Fruit fly (Drosophila melanogaster) whole organism, embryonic: ENCODE data around the gene HERC2.

Experiments used
- Aef1 ChIP-seq: fragments of 200-800 bp; sonication (Bioruptor generic); IDR thresholded peaks from 3 replicates; pipeline ENCODE4 v1.3.6; 2022; ENCODE audit warnings: missing biosample characterization, missing genetic modification characterization
- Asciz ChIP-seq: fragments of 200-800 bp; sonication (Bioruptor generic); optimal IDR thresholded peaks from 2 replicates; lab custom pipeline; 2017; ENCODE audit warnings: missing biosample characterization, mild to moderate bottlenecking, missing genetic modification characterization, missing genetic modification reagents
- Blimp-1 ChIP-seq: fragments of 200-800 bp; sonication (Bioruptor generic); optimal IDR thresholded peaks from 3 replicates; lab custom pipeline; 2018; ENCODE audit warnings: missing biosample characterization, missing genetic modification characterization, mild to moderate bottlenecking, moderate library complexity, missing genetic modification reagents
- CG12104 ChIP-seq: fragments of 200-800 bp; sonication (Bioruptor generic); optimal IDR thresholded peaks from 3 replicates; lab custom pipeline; 2016; ENCODE audit warnings: missing biosample characterization, missing genetic modification characterization
- CG12219 ChIP-seq: fragments of 200-800 bp; sonication (Bioruptor generic); optimal IDR thresholded peaks from 3 replicates; lab custom pipeline; 2018; ENCODE audit warnings: missing biosample characterization, mild to moderate bottlenecking, missing genetic modification characterization
- CG12744 ChIP-seq: fragments of 200-800 bp; sonication (Bioruptor generic); optimal IDR thresholded peaks from 2 replicates; lab custom pipeline; 2016; ENCODE audit warnings: missing biosample characterization, missing genetic modification characterization
- CG12942 ChIP-seq: fragments of 200-800 bp; sonication (Bioruptor generic); optimal IDR thresholded peaks from 3 replicates; lab custom pipeline; 2016; ENCODE audit warnings: missing biosample characterization, missing genetic modification characterization
- CG13894 ChIP-seq: fragments of 200-800 bp; sonication (Bioruptor generic); optimal IDR thresholded peaks from 3 replicates; lab custom pipeline; 2018; ENCODE audit warnings: missing biosample characterization, mild to moderate bottlenecking, missing genetic modification characterization, moderate library complexity
- CG14667 ChIP-seq: fragments of 200-800 bp; sonication (Bioruptor generic); IDR thresholded peaks from 2 replicates; pipeline ENCODE4 v1.3.6; 2022; ENCODE audit warnings: missing biosample characterization, missing genetic modification characterization
- CG14860 ChIP-seq: fragments of 200-800 bp; sonication (Bioruptor generic); IDR thresholded peaks from 3 replicates; pipeline ENCODE4 v1.3.6; 2022; ENCODE audit warnings: missing biosample characterization, missing genetic modification characterization; ENCODE audit not compliant: partially characterized antibody
- CG1602 ChIP-seq: fragments of 200-800 bp; sonication (Bioruptor generic); optimal IDR thresholded peaks from 3 replicates; lab custom pipeline; 2016; ENCODE audit warnings: missing biosample characterization, missing genetic modification characterization
- CG1647 ChIP-seq: fragments of 200-800 bp; sonication (Bioruptor generic); optimal IDR thresholded peaks from 3 replicates; lab custom pipeline; 2016; ENCODE audit warnings: missing biosample characterization, missing genetic modification characterization
- CG17361 ChIP-seq: fragments of 200-800 bp; sonication (Bioruptor generic); IDR thresholded peaks from 3 replicates; pipeline ENCODE4 v1.3.6; 2022; ENCODE audit warnings: missing biosample characterization, missing genetic modification characterization
- CG17829 ChIP-seq: fragments of 200-800 bp; optimal IDR thresholded peaks from 2 replicates; lab custom pipeline; 2019; ENCODE audit warnings: missing biosample characterization, mild to moderate bottlenecking, missing genetic modification characterization, moderate library complexity
- CG32772 ChIP-seq: fragments of 200-800 bp; sonication (Bioruptor generic); IDR thresholded peaks from 2 replicates; pipeline ENCODE4 v1.3.6; 2022; ENCODE audit warnings: missing biosample characterization, missing genetic modification characterization
- CG3281 ChIP-seq: fragments of 200-800 bp; sonication (Bioruptor generic); optimal IDR thresholded peaks from 3 replicates; lab custom pipeline; 2017; ENCODE audit warnings: missing biosample characterization, mild to moderate bottlenecking, missing genetic modification characterization
- CG4404 ChIP-seq: fragments of 200-800 bp; sonication (Bioruptor generic); IDR thresholded peaks from 2 replicates; pipeline ENCODE4 v1.3.6; 2022; ENCODE audit warnings: missing biosample characterization, missing genetic modification characterization
- CG7745 ChIP-seq: fragments of 200-800 bp; sonication (Bioruptor generic); optimal IDR thresholded peaks from 2 replicates; lab custom pipeline; 2018; ENCODE audit warnings: missing biosample characterization, mild to moderate bottlenecking, missing genetic modification characterization, moderate library complexity
- CG8388 ChIP-seq: fragments of 200-800 bp; sonication (Bioruptor generic); optimal IDR thresholded peaks from 2 replicates; lab custom pipeline; 2019; ENCODE audit warnings: missing biosample characterization, mild to moderate bottlenecking, missing genetic modification characterization, moderate library complexity
- CG9727 ChIP-seq: fragments of 200-800 bp; sonication (Bioruptor generic); optimal IDR thresholded peaks from 3 replicates; lab custom pipeline; 2017; ENCODE audit warnings: missing biosample characterization, mild to moderate bottlenecking, missing genetic modification characterization
- Chrac-16 ChIP-seq: fragments of 200-800 bp; sonication (Bioruptor generic); optimal IDR thresholded peaks from 3 replicates; lab custom pipeline; 2016; ENCODE audit warnings: missing biosample characterization, missing genetic modification characterization
- CkIIα-i1 ChIP-seq: fragments of 200-800 bp; sonication (Bioruptor generic); IDR thresholded peaks from 2 replicates; pipeline ENCODE4 v1.3.6; 2022; ENCODE audit warnings: missing biosample characterization, missing genetic modification characterization
- D ChIP-seq, 2 experiments: fragments of 200-800 bp in 1 of 2; fragments of >200 bp in 1 of 2; sonication (Bioruptor generic) in 1 of 2; optimal IDR thresholded peaks; 2 replicates in 1 of 2; 3 replicates in 1 of 2; lab custom pipeline; 2017; ENCODE audit warnings: mild to moderate bottlenecking in 1 of 2, missing biosample characterization in 1 of 2, missing genetic modification characterization in 1 of 2, missing genetic modification reagents in 1 of 2
- Ets97D ChIP-seq: fragments of 200-800 bp; sonication (Bioruptor generic); optimal IDR thresholded peaks from 3 replicates; lab custom pipeline; 2016; ENCODE audit warnings: missing biosample characterization, missing genetic modification characterization
- HHEX ChIP-seq: fragments of 200-800 bp; sonication (Bioruptor generic); optimal IDR thresholded peaks from 3 replicates; lab custom pipeline; 2017; ENCODE audit warnings: missing biosample characterization, mild to moderate bottlenecking, missing genetic modification characterization, missing genetic modification reagents
- Sry-δ ChIP-seq: fragments of 200-800 bp; sonication (Bioruptor generic); optimal IDR thresholded peaks from 2 replicates; lab custom pipeline; 2016; ENCODE audit warnings: missing biosample characterization, missing genetic modification characterization
- Xrp1 ChIP-seq: fragments of 200-800 bp; sonication (Bioruptor generic); IDR thresholded peaks from 2 replicates; pipeline ENCODE4 v1.3.6; 2022; ENCODE audit warnings: missing biosample characterization, missing genetic modification characterization
- ac ChIP-seq: fragments of 200-800 bp; sonication (Bioruptor generic); optimal IDR thresholded peaks from 3 replicates; lab custom pipeline; 2017; ENCODE audit warnings: missing biosample characterization, mild to moderate bottlenecking, missing genetic modification characterization
- ash1 ChIP-seq: fragments of 200-800 bp; sonication (Bioruptor generic); optimal IDR thresholded peaks from 2 replicates; lab custom pipeline; 2018; ENCODE audit warnings: missing biosample characterization, mild to moderate bottlenecking, missing genetic modification characterization
- az2 ChIP-seq: fragments of 200-800 bp; sonication (Bioruptor generic); optimal IDR thresholded peaks from 3 replicates; lab custom pipeline; 2016; ENCODE audit warnings: missing biosample characterization, missing genetic modification characterization
- bcd ChIP-seq: fragments of 200-800 bp; sonication (Bioruptor generic); optimal IDR thresholded peaks from 2 replicates; lab custom pipeline; 2017; ENCODE audit warnings: missing biosample characterization, mild to moderate bottlenecking, missing genetic modification characterization
- chn ChIP-seq: fragments of 200-800 bp; sonication (Bioruptor generic); optimal IDR thresholded peaks from 2 replicates; lab custom pipeline; 2016; ENCODE audit warnings: missing biosample characterization, missing genetic modification characterization
- ci ChIP-seq: fragments of 200-800 bp; sonication (Bioruptor generic); IDR thresholded peaks from 3 replicates; pipeline ENCODE4 v1.3.6; 2022; ENCODE audit warnings: missing biosample characterization, missing genetic modification characterization
- dan ChIP-seq: fragments of 200-800 bp; sonication (Bioruptor generic); IDR thresholded peaks from 2 replicates; pipeline ENCODE4 v1.3.6; 2022; ENCODE audit warnings: missing biosample characterization, missing genetic modification characterization
- en ChIP-seq: fragments of 200-800 bp; sonication (Bioruptor generic); optimal IDR thresholded peaks from 2 replicates; lab custom pipeline; 2016; ENCODE audit warnings: missing biosample characterization, missing genetic modification characterization
- grau ChIP-seq: fragments of 200-800 bp; optimal IDR thresholded peaks from 3 replicates; lab custom pipeline; 2019; ENCODE audit warnings: missing biosample characterization, mild to moderate bottlenecking, missing genetic modification characterization, moderate library complexity
- gro ChIP-seq: fragments of 200-800 bp; sonication (Bioruptor generic); optimal IDR thresholded peaks from 2 replicates; lab custom pipeline; 2016; ENCODE audit warnings: missing biosample characterization, missing genetic modification characterization
- ham ChIP-seq: fragments of 200-800 bp; sonication (Bioruptor generic); IDR thresholded peaks from 2 replicates; pipeline ENCODE4 v1.3.6; 2022; ENCODE audit warnings: missing biosample characterization, missing genetic modification characterization
- insv ChIP-seq, 2 experiments: fragments of 200-800 bp; sonication (Bioruptor generic); optimal IDR thresholded peaks; 3 replicates each; lab custom pipeline; 2016 to 2018; ENCODE audit warnings: missing biosample characterization in 2 of 2, missing genetic modification characterization in 2 of 2
- lbe ChIP-seq: fragments of 200-800 bp; sonication (Bioruptor generic); optimal IDR thresholded peaks from 2 replicates; lab custom pipeline; 2016; ENCODE audit warnings: missing biosample characterization, mild to moderate bottlenecking, missing genetic modification characterization
- mld ChIP-seq: fragments of 200-800 bp; sonication (Bioruptor generic); IDR thresholded peaks from 3 replicates; pipeline ENCODE4 v1.3.6; 2022; ENCODE audit warnings: missing biosample characterization, missing genetic modification characterization; ENCODE audit not compliant: partially characterized antibody
- p53 ChIP-seq: fragments of 200-800 bp; sonication (Bioruptor generic); optimal IDR thresholded peaks from 2 replicates; lab custom pipeline; 2016; ENCODE audit warnings: missing biosample characterization, missing genetic modification characterization
- pnt ChIP-seq: fragments of 200-800 bp; sonication (Bioruptor generic); optimal IDR thresholded peaks from 3 replicates; lab custom pipeline; 2016; ENCODE audit warnings: missing biosample characterization, missing genetic modification characterization
- sna ChIP-seq: fragments of 200-800 bp; sonication (Bioruptor generic); IDR thresholded peaks from 2 replicates; pipeline ENCODE4 v1.3.6; 2022; ENCODE audit warnings: missing biosample characterization, missing genetic modification characterization; ENCODE audit not compliant: partially characterized antibody
- sr ChIP-seq: fragments of 200-800 bp; sonication (Bioruptor generic); IDR thresholded peaks from 3 replicates; pipeline ENCODE4 v1.3.6; 2022; ENCODE audit warnings: missing biosample characterization, missing genetic modification characterization
- stwl ChIP-seq: fragments of 200-800 bp; sonication (Bioruptor generic); optimal IDR thresholded peaks from 3 replicates; lab custom pipeline; 2018; ENCODE audit warnings: missing biosample characterization, mild to moderate bottlenecking, missing genetic modification characterization, moderate library complexity
- sug ChIP-seq: fragments of 200-800 bp; optimal IDR thresholded peaks from 2 replicates; lab custom pipeline; 2019; ENCODE audit warnings: missing biosample characterization, mild to moderate bottlenecking, missing genetic modification characterization, moderate library complexity
- zfh1 ChIP-seq: fragments of 200-800 bp; sonication (Bioruptor generic); IDR thresholded peaks from 3 replicates; pipeline ENCODE4 v1.3.6; 2022; ENCODE audit warnings: missing biosample characterization, missing genetic modification characterization

HERC2 gene

DNA sequence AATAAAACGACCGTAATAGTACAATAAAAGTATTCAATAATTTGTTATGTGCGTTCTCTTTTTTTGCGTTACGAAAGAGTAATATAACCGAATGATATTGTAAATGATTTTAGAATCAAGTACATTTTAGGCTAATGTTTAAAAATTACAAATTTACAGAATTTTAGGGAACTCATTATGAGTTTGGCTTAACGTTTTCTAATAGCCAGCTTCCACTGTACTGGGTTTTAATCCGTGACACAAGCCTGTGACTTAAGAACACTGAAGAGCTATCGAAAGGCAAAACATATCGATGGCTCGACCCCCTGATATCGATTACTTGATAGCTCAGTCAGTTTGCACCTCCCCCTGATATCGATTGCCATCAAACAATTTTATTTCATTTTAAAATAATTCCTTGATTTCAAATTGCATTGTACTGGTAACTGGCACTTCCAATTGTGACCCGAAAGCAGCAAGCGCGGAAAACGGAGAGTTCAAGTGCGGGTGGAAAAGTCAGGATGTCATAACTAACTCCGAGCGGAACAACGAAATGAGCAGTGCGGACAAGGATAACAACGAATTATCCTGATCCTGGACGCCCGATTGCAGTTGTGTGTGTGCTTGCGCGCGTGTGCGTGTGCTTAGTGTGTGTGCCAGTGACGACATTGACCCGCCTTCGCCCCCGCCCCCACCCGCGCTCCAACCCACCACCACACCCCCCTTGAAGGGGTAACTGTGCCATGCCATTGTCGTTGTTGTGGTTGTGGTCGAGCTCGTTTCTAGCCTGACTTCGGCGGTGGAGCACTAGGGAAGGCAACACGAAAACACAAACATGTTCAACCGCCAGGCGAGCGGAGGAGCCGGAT is at the start of gene HERC2:
Gene HERC2, plus strand, starts transcription at position 330 of the 848 bp plus-strand sequence.
- TF ChIP-seq dan (no peak), CG12104 (GFP tag; lab: Kevin White, UChicago) (no peak), CG14667 (peak; percentile 34; the same call in 1 of the 2 replicates), Ets97D (GFP tag; lab: Kevin White, UChicago) (peak; percentile 41), sug (tag; lab: Kevin White, UChicago) (no peak), stwl (peak; percentile 48), CG1647 (GFP tag; lab: Kevin White, UChicago) (no peak), CG4404 (GFP tag; lab: Robert Waterston, UW) (peak; percentile 45), chn (GFP tag; lab: Kevin White, UChicago) (peak; percentile 58), CG9727 (peak; percentile 31), zfh1 (GFP tag; lab: Robert Waterston, UW) (peak; percentile 50; the same call in 1 of the 3 replicates), ac (GFP tag; lab: Kevin White, UChicago) (no peak), CG13894 (no peak), CG12219 (GFP tag; lab: Kevin White, UChicago) (no peak), CkIIα-i1 (GFP tag; lab: Robert Waterston, UW) (no peak), CG8388 (GFP tag; lab: Kevin White, UChicago) (peak; percentile 29), ham (GFP tag; lab: Robert Waterston, UW) (no peak), insv (GFP tag; optimal IDR thresholded peaks at IDR 0.05; lab: Kevin White, UChicago) (no peak), Sry-δ (GFP tag; lab: Kevin White, UChicago) (peak; percentile 80), HHEX (no peak), pnt (GFP tag; lab: Kevin White, UChicago) (peak; percentile 20), Blimp-1 (no peak), D (optimal IDR thresholded peaks at IDR 0.05; lab: Kevin White, UChicago) (no peak), D (GFP tag; optimal IDR thresholded peaks at IDR 0.05; lab: Kevin White, UChicago) (no peak), CG32772 (GFP tag; lab: Robert Waterston, UW) (peak; percentile 70), CG12744 (GFP tag; lab: Kevin White, UChicago) (peak; percentile 9), mld (GFP tag; lab: Robert Waterston, UW) (peak; percentile 89; the same call in 2 of the 3 replicates), Aef1 (GFP tag; lab: Robert Waterston, UW) (0 out of 3 replicates have a peak, but pooled peaks have one; percentile 39), CG3281 (GFP tag; lab: Kevin White, UChicago) (no peak), CG7745 (tag; lab: Kevin White, UChicago) (no peak), ash1 (no peak), lbe (no peak), CG1602 (GFP tag; lab: Kevin White, UChicago) (peak; percentile 14), sr (GFP tag; lab: Robert Waterston, UW) (no peak), CG12942 (GFP tag; lab: Kevin White, UChicago) (peak; percentile 34), CG17829 (tag; lab: Kevin White, UChicago) (no peak), gro (no peak), CG17361 (no peak; the same call in 1 of the 3 replicates), CG14860 (GFP tag; lab: Robert Waterston, UW) (peak; percentile 89), p53 (GFP tag; lab: Kevin White, UChicago) (peak; percentile 25), az2 (GFP tag; lab: Kevin White, UChicago) (no peak), grau (tag; lab: Kevin White, UChicago) (peak; percentile 95), ci (GFP tag; lab: Robert Waterston, UW) (0 out of 3 replicates have a peak, but pooled peaks have one; percentile 15), bcd (GFP tag; lab: Kevin White, UChicago) (peak; percentile 56), Xrp1 (GFP tag; lab: Robert Waterston, UW) (peak; percentile 61; the same call in 1 of the 2 replicates), Chrac-16 (peak; percentile 51), sna (GFP tag; lab: Robert Waterston, UW) (peak; percentile 74; the same call in 1 of the 2 replicates), Asciz (GFP tag; lab: Kevin White, UChicago) (no peak), en (GFP tag; lab: Kevin White, UChicago) (peak; percentile 22)
